Worm (Caenorhabditis elegans) whole organism, early embryonic: ENCODE results near the gene srh-116.
"Not testable (repeated sequence)": the region's sequence is repeated elsewhere in the genome, so short reads cannot be mapped to it uniquely, and the experiment has no call there.

ENCODE experiments used
- B0310.2 ChIP-seq: sonication (generic microtip); optimal IDR thresholded peaks from 2 replicates; lab custom pipeline; 2016; ENCODE audit warnings: mild to moderate bottlenecking, missing genetic modification characterization, missing compliant biosample characterization
- F13C5.2 ChIP-seq: sonication (generic microtip); optimal IDR thresholded peaks from 2 replicates; lab custom pipeline; 2017; ENCODE audit warnings: mild to moderate bottlenecking, missing genetic modification characterization, inconsistent platforms, missing compliant biosample characterization
- aly-1 ChIP-seq: sonication (generic microtip); optimal IDR thresholded peaks from 2 replicates; lab custom pipeline; 2016; ENCODE audit warnings: missing genetic modification characterization, missing compliant biosample characterization
- ama-1 ChIP-seq: fragments of 150-350 bp; optimal IDR thresholded peaks from 2 replicates; lab custom pipeline; 2014
- ceh-13 ChIP-seq: fragments of 200-800 bp; sonication (Bioruptor generic); optimal IDR thresholded peaks from 2 replicates; lab custom pipeline; 2018; ENCODE audit warnings: mild to moderate bottlenecking, missing genetic modification characterization, missing compliant biosample characterization
- ceh-36 ChIP-seq: sonication (generic microtip); optimal IDR thresholded peaks from 2 replicates; lab custom pipeline; 2016; ENCODE audit warnings: missing genetic modification characterization, inconsistent platforms, missing compliant biosample characterization
- ets-7 ChIP-seq: sonication (generic microtip); optimal IDR thresholded peaks from 2 replicates; lab custom pipeline; 2016; ENCODE audit warnings: missing genotype, missing genetic modification characterization, missing compliant biosample characterization
- flt-1 ChIP-seq: fragments of 200-800 bp; sonication (Bioruptor generic); IDR thresholded peaks from 2 replicates; pipeline ENCODE4 v1.3.6; 2022; ENCODE audit warnings: missing genetic modification characterization, missing compliant biosample characterization
- hmbx-1 ChIP-seq: sonication (generic microtip); optimal IDR thresholded peaks from 2 replicates; lab custom pipeline; 2016; ENCODE audit warnings: mild to moderate bottlenecking, missing genetic modification characterization, missing compliant biosample characterization
- hmg-4 ChIP-seq: fragments of 200-800 bp; sonication (Bioruptor generic); optimal IDR thresholded peaks from 2 replicates; lab custom pipeline; 2018; ENCODE audit warnings: mild to moderate bottlenecking, missing genetic modification characterization, missing compliant biosample characterization
- hnd-1 ChIP-seq: sonication (generic microtip); optimal IDR thresholded peaks from 2 replicates; lab custom pipeline; 2016; ENCODE audit warnings: missing genetic modification characterization, missing compliant biosample characterization
- pes-1 ChIP-seq: fragments of 200-800 bp; sonication (Bioruptor generic); IDR thresholded peaks from 2 replicates; pipeline ENCODE4 v1.3.6; 2022; ENCODE audit warnings: missing genetic modification reagents, missing genetic modification characterization, missing compliant biosample characterization
- scrt-1 ChIP-seq: fragments of 200-800 bp; sonication (Bioruptor generic); IDR thresholded peaks from 2 replicates; pipeline ENCODE4 v1.3.6; 2022; ENCODE audit warnings: missing genetic modification characterization, missing compliant biosample characterization
- sea-1 ChIP-seq: fragments of 200-800 bp; sonication (Bioruptor generic); conservative IDR thresholded peaks from 2 replicates; pipeline ENCODE4 v1.3.6; 2022; ENCODE audit warnings: missing genetic modification characterization, missing compliant biosample characterization
- tbx-11 ChIP-seq: fragments of 200-800 bp; sonication (Bioruptor generic); IDR thresholded peaks from 2 replicates; pipeline ENCODE4 v1.3.6; 2022; ENCODE audit warnings: missing genetic modification characterization, missing compliant biosample characterization
- tbx-37 ChIP-seq: fragments of 200-800 bp; sonication (Bioruptor generic); conservative IDR thresholded peaks from 2 replicates; pipeline ENCODE4 v1.3.6; 2022; ENCODE audit warnings: missing genetic modification reagents, missing genetic modification characterization, missing compliant biosample characterization
- tra-4 ChIP-seq: sonication (generic microtip); optimal IDR thresholded peaks from 2 replicates; lab custom pipeline; 2017; ENCODE audit warnings: missing genetic modification characterization, missing compliant biosample characterization

The srh-116 gene

DNA sequence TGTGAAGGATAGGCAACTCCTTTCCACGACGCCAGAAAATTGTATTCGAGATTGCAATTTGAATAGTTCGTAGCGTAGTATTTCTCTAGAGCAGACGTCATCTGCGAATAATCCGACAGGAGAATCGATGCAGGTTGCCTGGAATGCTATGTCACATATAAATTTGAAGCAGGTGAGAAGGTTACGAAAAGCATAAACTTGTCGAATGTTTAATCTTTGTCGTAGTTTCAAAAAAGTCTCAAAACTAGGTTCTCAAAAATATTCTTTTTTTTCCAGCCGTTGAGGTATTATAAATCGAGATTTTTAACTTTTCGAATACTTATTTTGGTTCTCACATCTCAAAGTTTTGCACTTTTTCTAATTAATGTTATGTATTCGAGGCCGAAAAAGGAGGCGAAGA, at the start of gene srh-116:
Gene srh-116, minus strand, starts transcription at position 101 of the 400 bp plus-strand sequence.
- not testable (repeated sequence) for TF ChIP-seq flt-1 (GFP tag; lab: Robert Waterston, UW); F13C5.2 (tag; lab: Kevin White, UChicago); B0310.2

- no peak for TF ChIP-seq B0310.2
- TF ChIP-seq tbx-37 (GFP tag; lab: Robert Waterston, UW) = no peak
- TF ChIP-seq hmbx-1 (tag; lab: Kevin White, UChicago) = no peak
- TF ChIP-seq tbx-11 (GFP tag; lab: Robert Waterston, UW) = no peak
- no peak for TF ChIP-seq sea-1 (GFP tag; lab: Robert Waterston, UW)
Measured at ce11 chrV:17303392-17303791, 48.5 kb upstream of the srh-116 start.

ce11 chrV:17302754-17303153, 47.8 kb upstream of the srh-116 start, which contains the start of gene sri-70:
sri-70 (plus strand) TSS chrV:17303054.
- TF ChIP-seq ceh-36 = no peak

DNA sequence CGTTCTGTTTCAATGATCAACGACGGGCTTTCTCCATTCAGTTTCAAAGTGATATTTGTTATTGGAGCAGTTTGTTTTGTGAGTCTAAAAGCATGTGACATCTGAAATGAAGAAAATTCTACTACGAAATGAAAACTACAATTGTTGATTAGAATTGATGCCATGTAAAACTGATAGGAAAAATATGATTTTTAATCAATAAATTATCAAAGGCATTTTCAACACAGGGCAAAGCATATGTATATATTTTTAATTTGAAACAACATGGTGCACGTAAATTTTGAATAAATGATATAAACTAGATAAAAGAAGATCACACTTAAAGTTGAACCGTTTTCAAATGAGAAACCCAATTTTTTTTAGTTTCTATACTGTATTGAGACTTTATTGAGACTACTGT, 46.4 kb upstream of the srh-116 start, which contains the start of gene K10G4.5:
Gene K10G4.5, minus strand, starts transcription at position 101 of the 400 bp plus-strand sequence.
- no peak for TF ChIP-seq B0310.2
- no peak for TF ChIP-seq tra-4
- TF ChIP-seq hmg-4 (GFP tag; lab: Kevin White, UChicago) = no peak
- no peak for TF ChIP-seq F13C5.2 (tag; lab: Kevin White, UChicago)
- TF ChIP-seq ama-1 = no peak
- no peak for TF ChIP-seq aly-1 (tag; lab: Kevin White, UChicago)
- no peak for TF ChIP-seq pes-1 (GFP tag; lab: Robert Waterston, UW)
- no peak for TF ChIP-seq tbx-37 (GFP tag; lab: Robert Waterston, UW)
- no peak for TF ChIP-seq flt-1 (GFP tag; lab: Robert Waterston, UW)
- no peak for TF ChIP-seq sea-1 (GFP tag; lab: Robert Waterston, UW)

ce11 chrV:17298657-17299056, 43.7 kb upstream of the srh-116 start:
- no peak for TF ChIP-seq ceh-36
- TF ChIP-seq tbx-11 (GFP tag; lab: Robert Waterston, UW) = no peak
- TF ChIP-seq tbx-37 (GFP tag; lab: Robert Waterston, UW) = no peak
- no peak for TF ChIP-seq ama-1
- TF ChIP-seq scrt-1 = no peak
- TF ChIP-seq tra-4 = no peak
- no peak for TF ChIP-seq ets-7 (tag; lab: Kevin White, UChicago)
- no peak for TF ChIP-seq ceh-13 (GFP tag; lab: Kevin White, UChicago)
- TF ChIP-seq F13C5.2 (tag; lab: Kevin White, UChicago) = no peak
- no peak for TF ChIP-seq hmg-4 (GFP tag; lab: Kevin White, UChicago)
- TF ChIP-seq flt-1 (GFP tag; lab: Robert Waterston, UW) = no peak
- TF ChIP-seq B0310.2 = no peak
- no peak for TF ChIP-seq sea-1 (GFP tag; lab: Robert Waterston, UW)
- no peak for TF ChIP-seq hmbx-1 (tag; lab: Kevin White, UChicago)
- no peak for TF ChIP-seq aly-1 (tag; lab: Kevin White, UChicago)
- TF ChIP-seq pes-1 (GFP tag; lab: Robert Waterston, UW) = no peak

- TF ChIP-seq sea-1 (GFP tag; lab: Robert Waterston, UW) = no peak
- no peak for TF ChIP-seq tbx-11 (GFP tag; lab: Robert Waterston, UW)
- no peak for TF ChIP-seq ets-7 (tag; lab: Kevin White, UChicago)
- TF ChIP-seq hmg-4 (GFP tag; lab: Kevin White, UChicago) = no peak
- no peak for TF ChIP-seq ceh-36
- TF ChIP-seq ceh-13 (GFP tag; lab: Kevin White, UChicago) = no peak
- TF ChIP-seq F13C5.2 (tag; lab: Kevin White, UChicago) = no peak
- TF ChIP-seq hnd-1 (tag; lab: Kevin White, UChicago) = no peak
- no peak for TF ChIP-seq B0310.2
- TF ChIP-seq aly-1 (tag; lab: Kevin White, UChicago) = no peak
- TF ChIP-seq tra-4 = no peak
- no peak for TF ChIP-seq pes-1 (GFP tag; lab: Robert Waterston, UW)
Measured at ce11 chrV:17296443-17296842, 41.5 kb upstream of the srh-116 start.

- no peak for TF ChIP-seq sea-1 (GFP tag; lab: Robert Waterston, UW)
- no peak for TF ChIP-seq scrt-1
- no peak for TF ChIP-seq hmg-4 (GFP tag; lab: Kevin White, UChicago)
- no peak for TF ChIP-seq aly-1 (tag; lab: Kevin White, UChicago)
- TF ChIP-seq hnd-1 (tag; lab: Kevin White, UChicago) = no peak
- TF ChIP-seq ama-1 = no peak
- no peak for TF ChIP-seq F13C5.2 (tag; lab: Kevin White, UChicago)
- TF ChIP-seq tbx-11 (GFP tag; lab: Robert Waterston, UW) = no peak
- no peak for TF ChIP-seq tra-4
- TF ChIP-seq ceh-13 (GFP tag; lab: Kevin White, UChicago) = no peak
- no peak for TF ChIP-seq ceh-36
- TF ChIP-seq B0310.2 = no peak
Measured at ce11 chrV:17292740-17293139, 37.8 kb upstream of the srh-116 start.

ce11 chrV:17284159-17284558, 29.2 kb upstream of the srh-116 start:
- TF ChIP-seq tbx-37 (GFP tag; lab: Robert Waterston, UW) = no peak

- TF ChIP-seq flt-1 (GFP tag; lab: Robert Waterston, UW) = no peak
- no peak for TF ChIP-seq ceh-36
- TF ChIP-seq aly-1 (tag; lab: Kevin White, UChicago) = no peak
- no peak for TF ChIP-seq hmbx-1 (tag; lab: Kevin White, UChicago)
- no peak for TF ChIP-seq sea-1 (GFP tag; lab: Robert Waterston, UW)
- TF ChIP-seq hmg-4 (GFP tag; lab: Kevin White, UChicago) = no peak
- no peak for TF ChIP-seq hnd-1 (tag; lab: Kevin White, UChicago)
- TF ChIP-seq ama-1 = no peak
Measured at ce11 chrV:17273249-17273648, 18.3 kb upstream of the srh-116 start, which contains the start of gene K10G4.10. K10G4.10 (plus strand) TSS chrV:17273549.
